Worm (Caenorhabditis elegans): ENCODE data around the gene Y43F8C.17.

- TF ChIP-seq vab-7 (GFP tag; IDR thresholded peaks at IDR 0.05) (no peak), unc-39 (tag; optimal IDR thresholded peaks at IDR 0.05) (no peak), nhr-6 (tag; optimal IDR thresholded peaks at IDR 0.05) (no peak), jun-1 (tag; optimal IDR thresholded peaks at IDR 0.05) (no peak), T26A8.4 (GFP tag; IDR thresholded peaks at IDR 0.05) (no peak), pqm-1 (tag; optimal IDR thresholded peaks at IDR 0.05) (no peak)
These were observed 44.8 kb downstream of the Y43F8C.17 start, which contains the start of gene M162.5 for ce11 chrV:19760751-19761150.

Data from whole organism, L4 larva.